Worm (Caenorhabditis elegans) whole organism, L1 larva: ENCODE data around the gene T04C12.7.
A peak's percentile ranks its signal among the peaks of the same experiment; 100 is the strongest.

Experiments
- C34B4.2 ChIP-seq: sonication (generic microtip); optimal IDR thresholded peaks from 2 replicates; lab custom pipeline; 2017; ENCODE audit warnings: mild to moderate bottlenecking, missing genetic modification characterization, missing compliant biosample characterization
- F16B12.6 ChIP-seq: fragments of 150-350 bp; optimal IDR thresholded peaks from 2 replicates; lab custom pipeline; 2014; ENCODE audit warnings: missing biosample characterization, missing genetic modification characterization
- Y116A8C.19 ChIP-seq: sonication (generic microtip); optimal IDR thresholded peaks from 2 replicates; lab custom pipeline; 2016; ENCODE audit warnings: missing compliant biosample characterization, missing genetic modification characterization, borderline replicate concordance
- alr-1 ChIP-seq: fragments of 200-800 bp; sonication (Bioruptor generic); optimal IDR thresholded peaks from 2 replicates; lab custom pipeline; 2018; ENCODE audit warnings: borderline replicate concordance, mild to moderate bottlenecking, missing genetic modification characterization, missing compliant biosample characterization
- ama-1 ChIP-seq: fragments of 150-350 bp; optimal IDR thresholded peaks from 2 replicates; lab custom pipeline; 2014
- blmp-1 ChIP-seq: fragments of 150-350 bp; optimal IDR thresholded peaks from 2 replicates; lab custom pipeline; 2014; ENCODE audit warnings: missing biosample characterization, missing genetic modification characterization
- ceh-63 ChIP-seq: fragments of 200-800 bp; sonication (Bioruptor generic); optimal IDR thresholded peaks from 2 replicates; lab custom pipeline; 2018; ENCODE audit warnings: mild to moderate bottlenecking, missing genetic modification characterization, missing compliant biosample characterization
- ceh-88 ChIP-seq: fragments of 200-800 bp; sonication (Bioruptor generic); IDR thresholded peaks from 2 replicates; pipeline ENCODE4 v1.3.6; 2022; ENCODE audit warnings: missing genetic modification characterization, missing compliant biosample characterization
- ceh-90 ChIP-seq: sonication (generic microtip); optimal IDR thresholded peaks from 2 replicates; lab custom pipeline; 2016; ENCODE audit warnings: missing genetic modification characterization, missing compliant biosample characterization
- efl-3 ChIP-seq: fragments of 200-800 bp; sonication (Bioruptor generic); optimal IDR thresholded peaks from 2 replicates; lab custom pipeline; 2018; ENCODE audit warnings: mild to moderate bottlenecking, missing genetic modification characterization, missing compliant biosample characterization
- egl-13 ChIP-seq: sonication (generic microtip); optimal IDR thresholded peaks from 2 replicates; lab custom pipeline; 2016; ENCODE audit warnings: missing genotype, missing genetic modification reagents, missing genetic modification characterization, missing compliant biosample characterization
- fkh-8 ChIP-seq: sonication (generic microtip); optimal IDR thresholded peaks from 2 replicates; lab custom pipeline; 2016; ENCODE audit warnings: mild to moderate bottlenecking, missing genetic modification characterization, missing compliant biosample characterization
- fos-1 ChIP-seq: fragments of 150-350 bp; optimal IDR thresholded peaks from 2 replicates; lab custom pipeline; 2014; ENCODE audit warnings: missing biosample characterization, missing genetic modification characterization
- hlh-4 ChIP-seq: sonication (generic microtip); optimal IDR thresholded peaks from 2 replicates; lab custom pipeline; 2016; ENCODE audit warnings: mild to moderate bottlenecking, missing genetic modification characterization, missing compliant biosample characterization
- hpl-2 ChIP-seq: fragments of 150-350 bp; optimal IDR thresholded peaks from 2 replicates; lab custom pipeline; 2014; ENCODE audit warnings: missing biosample characterization, missing genetic modification reagents, missing genetic modification characterization
- lin-15B ChIP-seq: fragments of 150-350 bp; sonication (generic microtip); optimal IDR thresholded peaks from 3 replicates; lab custom pipeline; 2014; ENCODE audit warnings: missing biosample characterization, missing genetic modification characterization
- lin-35 ChIP-seq, 2 experiments: fragments of 150-350 bp; optimal IDR thresholded peaks; 2 replicates each; lab custom pipeline; 2014; ENCODE audit warnings: missing biosample characterization in 2 of 2, missing genetic modification characterization in 2 of 2, missing genetic modification reagents in 2 of 2
- lin-39 ChIP-seq: fragments of 150-350 bp; optimal IDR thresholded peaks from 2 replicates; lab custom pipeline; 2014; ENCODE audit warnings: missing biosample characterization, missing genetic modification reagents, missing genetic modification characterization
- lir-3 ChIP-seq: sonication (generic microtip); optimal IDR thresholded peaks from 2 replicates; lab custom pipeline; 2016; ENCODE audit warnings: mild to moderate bottlenecking, missing genetic modification characterization, moderate library complexity, missing compliant biosample characterization; ENCODE audit not compliant: poor library complexity
- mab-9 ChIP-seq: fragments of 200-800 bp; sonication (Bioruptor generic); IDR thresholded peaks from 2 replicates; pipeline ENCODE4 v1.3.6; 2022; ENCODE audit warnings: missing genetic modification reagents, missing genetic modification characterization, missing compliant biosample characterization
- mdl-1 ChIP-seq, 2 experiments: fragments of 150-350 bp; optimal IDR thresholded peaks; 2 replicates each; lab custom pipeline; 2014 to 2017; ENCODE audit warnings: missing biosample characterization in 2 of 2, missing genetic modification characterization in 2 of 2, inconsistent platforms in 1 of 2
- mef-2 ChIP-seq: fragments of 150-350 bp; optimal IDR thresholded peaks from 2 replicates; lab custom pipeline; 2014; ENCODE audit warnings: missing biosample characterization, missing genetic modification characterization
- nhr-11 ChIP-seq: fragments of 150-350 bp; optimal IDR thresholded peaks from 2 replicates; lab custom pipeline; 2014; ENCODE audit warnings: missing biosample characterization, missing genetic modification characterization
- nhr-19 ChIP-seq: fragments of 200-800 bp; sonication (Bioruptor generic); conservative IDR thresholded peaks from 2 replicates; pipeline ENCODE4 v1.3.6; 2022; ENCODE audit warnings: missing genetic modification characterization, missing compliant biosample characterization
- nhr-237 ChIP-seq: fragments of 150-350 bp; optimal IDR thresholded peaks from 2 replicates; lab custom pipeline; 2014; ENCODE audit warnings: missing biosample characterization, missing genetic modification characterization
- nhr-28 ChIP-seq: fragments of 150-350 bp; optimal IDR thresholded peaks from 2 replicates; lab custom pipeline; 2014; ENCODE audit warnings: missing biosample characterization, missing genetic modification characterization
- nhr-71 ChIP-seq: sonication (generic microtip); optimal IDR thresholded peaks from 2 replicates; lab custom pipeline; 2016; ENCODE audit warnings: mild to moderate bottlenecking, missing genetic modification characterization, moderate library complexity, missing compliant biosample characterization
- nhr-84 ChIP-seq: sonication (generic microtip); optimal IDR thresholded peaks from 2 replicates; lab custom pipeline; 2017; ENCODE audit warnings: missing biosample characterization, missing genetic modification characterization
- nhr-90 ChIP-seq: sonication (generic microtip); optimal IDR thresholded peaks from 2 replicates; lab custom pipeline; 2016; ENCODE audit warnings: mild to moderate bottlenecking, missing genetic modification characterization, missing compliant biosample characterization; ENCODE audit not compliant: poor library complexity
- pax-3 ChIP-seq: fragments of 200-800 bp; sonication (Bioruptor generic); optimal IDR thresholded peaks from 2 replicates; lab custom pipeline; 2018; ENCODE audit warnings: mild to moderate bottlenecking, missing genetic modification characterization, moderate library complexity, missing compliant biosample characterization
- skn-1 ChIP-seq: fragments of 150-350 bp; optimal IDR thresholded peaks from 2 replicates; lab custom pipeline; 2014; ENCODE audit warnings: missing biosample characterization, missing genetic modification characterization
- snu-23 ChIP-seq: sonication (generic microtip); optimal IDR thresholded peaks from 2 replicates; lab custom pipeline; 2016; ENCODE audit warnings: missing genetic modification characterization, missing compliant biosample characterization
- sox-4 ChIP-seq: sonication (generic microtip); optimal IDR thresholded peaks from 2 replicates; lab custom pipeline; 2016; ENCODE audit warnings: missing genetic modification characterization, missing compliant biosample characterization
- sptf-1 ChIP-seq: fragments of 150-350 bp; optimal IDR thresholded peaks from 2 replicates; lab custom pipeline; 2014; ENCODE audit warnings: missing biosample characterization, missing genetic modification characterization
- sup-37 ChIP-seq: fragments of 200-800 bp; sonication (Bioruptor generic); optimal IDR thresholded peaks from 2 replicates; lab custom pipeline; 2018; ENCODE audit warnings: mild to moderate bottlenecking, missing genetic modification characterization, missing compliant biosample characterization
- tbx-2 ChIP-seq: sonication (generic microtip); optimal IDR thresholded peaks from 2 replicates; lab custom pipeline; 2016; ENCODE audit warnings: missing genetic modification characterization, missing compliant biosample characterization
- tlp-1 ChIP-seq: fragments of 150-350 bp; optimal IDR thresholded peaks from 2 replicates; lab custom pipeline; 2014; ENCODE audit warnings: missing biosample characterization, missing genetic modification characterization
- xbp-1 ChIP-seq: sonication (generic microtip); optimal IDR thresholded peaks from 2 replicates; lab custom pipeline; 2016; ENCODE audit warnings: missing genetic modification characterization, missing compliant biosample characterization
- zag-1 ChIP-seq: fragments of 150-350 bp; optimal IDR thresholded peaks from 2 replicates; lab custom pipeline; 2014; ENCODE audit warnings: missing biosample characterization, missing genetic modification characterization
- ztf-4 ChIP-seq: fragments of 150-350 bp; optimal IDR thresholded peaks from 2 replicates; lab custom pipeline; 2014; ENCODE audit warnings: missing biosample characterization, missing genetic modification characterization

Gene T04C12.7

DNA sequence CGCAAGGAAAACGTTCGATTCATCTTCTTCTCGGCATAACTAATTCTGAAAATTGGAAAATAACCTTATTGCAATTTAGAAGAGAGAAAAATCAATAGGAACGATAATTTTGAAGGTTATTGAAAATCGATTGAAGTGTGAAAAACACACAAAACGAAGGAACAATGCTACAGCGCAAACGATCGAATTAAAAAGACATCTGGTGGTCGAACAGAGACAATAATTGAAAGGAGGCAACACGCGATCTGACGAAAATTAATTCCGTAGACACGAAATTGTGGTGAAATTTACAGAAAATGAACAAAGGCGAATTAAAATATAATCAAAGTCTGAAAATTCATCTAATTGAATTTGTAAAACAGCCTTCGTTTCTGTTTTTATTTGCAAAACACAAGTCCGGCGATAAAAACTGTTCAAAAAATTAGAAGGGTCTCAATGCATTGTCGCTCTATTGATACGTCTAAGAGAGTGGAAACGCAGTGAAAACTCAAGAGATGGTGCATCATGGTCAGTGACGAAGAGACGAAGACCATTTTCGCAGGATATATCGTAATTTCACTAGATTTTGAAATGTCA lies 14.5 kb upstream of the T04C12.7 start, which contains the start of gene pak-2 (continued):
- no peak for TF ChIP-seq tlp-1 (tag; lab: Kevin White, UChicago)
- TF ChIP-seq nhr-71 = peak; percentile 93

DNA sequence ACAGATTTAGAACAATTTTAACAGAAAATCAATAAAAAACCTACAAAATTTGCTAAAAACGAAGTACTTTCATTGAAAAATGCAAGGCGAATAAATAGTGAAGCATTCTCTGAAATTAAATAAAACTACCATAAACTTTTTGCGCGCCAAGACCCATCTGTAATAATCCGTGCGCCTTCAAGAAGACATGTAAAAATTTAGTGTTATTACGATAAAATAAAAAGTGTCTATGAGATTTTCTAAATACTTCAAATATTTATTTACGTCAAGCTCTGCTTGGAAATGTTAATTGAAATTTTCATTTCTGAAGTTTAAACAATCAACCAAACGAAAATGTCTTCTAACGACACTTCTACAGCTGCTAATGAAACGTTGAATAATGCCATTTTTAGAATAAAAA lies 13.9 kb upstream of the T04C12.7 start, which contains the start of gene C45B11.9:
Gene C45B11.9 (plus strand): TSS at position 301 of the 400 bp plus-strand sequence.
- no peak for TF ChIP-seq zag-1 (tag; lab: Kevin White, UChicago)
- no peak for TF ChIP-seq tlp-1 (tag; lab: Kevin White, UChicago)
- no peak for TF ChIP-seq hpl-2 (GFP tag; lab: Kevin White, UChicago)
- TF ChIP-seq mab-9 (GFP tag; lab: Robert Waterston, UW) = no peak
- TF ChIP-seq fos-1 (tag; lab: Kevin White, UChicago) = no peak
- no peak for TF ChIP-seq C34B4.2 (tag; lab: Kevin White, UChicago)
- TF ChIP-seq nhr-28 (tag; lab: Kevin White, UChicago) = no peak
- no peak for TF ChIP-seq nhr-19 (GFP tag; lab: Robert Waterston, UW)
- no peak for TF ChIP-seq mdl-1 (tag; optimal IDR thresholded peaks at IDR 0.05; lab: Kevin White, UChicago)
- TF ChIP-seq sptf-1 = no peak
- TF ChIP-seq fkh-8 (tag; lab: Kevin White, UChicago) = no peak
- TF ChIP-seq egl-13 = no peak

- no peak for TF ChIP-seq ama-1
- TF ChIP-seq xbp-1 = no peak
- TF ChIP-seq Y116A8C.19 (tag; lab: Kevin White, UChicago) = no peak
- TF ChIP-seq nhr-11 (tag; lab: Kevin White, UChicago) = no peak
- TF ChIP-seq hlh-4 = no peak
- TF ChIP-seq hpl-2 (GFP tag; lab: Kevin White, UChicago) = no peak
- TF ChIP-seq ceh-90 (tag; lab: Kevin White, UChicago) = no peak
These were observed 13.5 kb upstream of the T04C12.7 start, which contains the start of gene C45B11.8 for ce11 chrV:11040473-11040872. C45B11.8 (plus strand) TSS chrV:11040773.

DNA sequence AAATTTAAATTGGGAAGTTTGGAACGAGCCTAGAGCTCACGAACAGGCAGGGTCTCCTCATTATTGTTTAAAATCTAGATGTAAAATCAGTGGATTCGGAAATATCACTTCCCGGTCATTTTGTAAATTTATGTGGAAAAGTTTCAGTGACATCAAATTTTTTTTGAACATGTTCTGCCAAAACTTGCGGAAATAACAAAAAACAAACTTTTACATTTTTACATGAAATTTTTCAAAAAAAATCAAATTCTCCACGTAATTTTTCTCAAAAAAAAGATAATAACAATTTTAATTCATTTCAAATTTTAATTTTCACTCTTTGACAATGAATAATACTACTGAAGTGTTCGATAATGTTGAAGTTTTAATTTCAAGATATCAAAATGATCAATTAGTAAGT lies 12.4 kb upstream of the T04C12.7 start, which contains the start of gene C45B11.5:
Gene C45B11.5 (plus strand): TSS at position 301 of the 400 bp plus-strand sequence.
- TF ChIP-seq Y116A8C.19 (tag; lab: Kevin White, UChicago) (no peak), F16B12.6 (tag; lab: Kevin White, UChicago) (no peak), nhr-71 (no peak), snu-23 (GFP tag; lab: Kevin White, UChicago) (no peak), ceh-63 (GFP tag; lab: Kevin White, UChicago) (no peak), mef-2 (no peak), blmp-1 (tag; lab: Kevin White, UChicago) (no peak), sox-4 (no peak), ceh-88 (GFP tag; lab: Robert Waterston, UW) (no peak), mdl-1 (tag; optimal IDR thresholded peaks at IDR 0.05; lab: Kevin White, UChicago) (no peak), fkh-8 (tag; lab: Kevin White, UChicago) (no peak), xbp-1 (no peak), nhr-90 (tag; lab: Kevin White, UChicago) (no peak)

DNA sequence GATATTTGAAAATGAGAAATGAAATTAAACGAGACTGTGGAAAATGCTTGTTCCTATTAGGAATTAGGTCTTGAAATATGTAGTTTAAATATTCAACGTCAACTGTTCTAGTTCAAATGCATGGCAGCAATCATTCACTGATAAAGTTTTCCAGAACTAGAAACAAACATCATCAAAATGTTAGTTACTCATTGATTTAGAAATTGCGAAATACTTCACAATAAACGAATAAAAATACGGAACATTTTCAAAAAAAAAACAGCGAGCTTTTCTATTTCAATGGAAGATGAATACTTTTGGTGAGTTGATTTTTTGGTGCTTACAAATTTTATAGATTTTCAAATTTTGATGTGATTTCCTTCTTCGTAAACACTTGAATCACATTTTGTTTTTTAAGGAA lies 11.4 kb upstream of the T04C12.7 start, which contains the start of gene C45B11.2:
Gene C45B11.2 (plus strand): TSS at position 173 of the 400 bp plus-strand sequence.
- TF ChIP-seq Y116A8C.19 (tag; lab: Kevin White, UChicago) (no peak), alr-1 (tag; lab: Kevin White, UChicago) (no peak), F16B12.6 (tag; lab: Kevin White, UChicago) (no peak), nhr-237 (tag; lab: Kevin White, UChicago) (no peak), sup-37 (GFP tag; lab: Kevin White, UChicago) (no peak), efl-3 (GFP tag; lab: Kevin White, UChicago) (no peak), snu-23 (GFP tag; lab: Kevin White, UChicago) (no peak), pax-3 (tag; lab: Kevin White, UChicago) (no peak), lin-39 (tag; lab: Kevin White, UChicago) (no peak), nhr-84 (tag; lab: Kevin White, UChicago) (no peak), lin-35 (GFP tag; optimal IDR thresholded peaks at IDR 0.05; lab: Kevin White, UChicago) (no peak), ztf-4 (tag; lab: Kevin White, UChicago) (no peak), tbx-2 (tag; lab: Kevin White, UChicago) (no peak), sptf-1 (no peak), lin-15B (no peak), lir-3 (tag; lab: Kevin White, UChicago) (no peak), skn-1 (tag; lab: Kevin White, UChicago) (no peak)
